Worm (Caenorhabditis elegans): ENCODE measurements around the gene sec-3.

DNA sequence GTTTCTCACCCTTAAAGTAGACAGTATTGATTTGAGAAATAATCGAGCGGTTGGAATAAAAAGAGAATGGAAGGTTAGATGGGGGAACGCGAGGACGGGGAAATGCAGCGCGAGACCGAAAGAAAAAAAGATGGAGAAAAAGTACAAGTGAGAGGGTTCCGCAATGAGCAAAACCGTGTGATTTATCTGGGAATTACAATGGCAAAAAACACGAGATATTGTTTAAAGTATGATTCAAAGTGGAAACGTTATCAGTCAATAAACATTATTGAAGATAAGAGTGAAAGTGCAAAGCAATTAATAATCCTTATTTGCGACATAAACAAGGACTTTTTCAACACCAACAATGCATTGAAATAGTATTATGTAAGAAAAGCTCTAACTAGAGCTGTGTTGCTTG lies 2.5 kb upstream of the sec-3 start, which contains the start of gene ztf-13:
- TF ChIP-seq tbx-2 (tag; optimal IDR thresholded peaks at IDR 0.05) (no peak), egl-13 (tag; optimal IDR thresholded peaks at IDR 0.05) (no peak), pqm-1 (tag; optimal IDR thresholded peaks at IDR 0.05) (no peak), sox-4 (tag; optimal IDR thresholded peaks at IDR 0.05) (no peak)
